Worm (Caenorhabditis elegans): Measurements from ENCODE around the gene F16G10.2.

DNA sequence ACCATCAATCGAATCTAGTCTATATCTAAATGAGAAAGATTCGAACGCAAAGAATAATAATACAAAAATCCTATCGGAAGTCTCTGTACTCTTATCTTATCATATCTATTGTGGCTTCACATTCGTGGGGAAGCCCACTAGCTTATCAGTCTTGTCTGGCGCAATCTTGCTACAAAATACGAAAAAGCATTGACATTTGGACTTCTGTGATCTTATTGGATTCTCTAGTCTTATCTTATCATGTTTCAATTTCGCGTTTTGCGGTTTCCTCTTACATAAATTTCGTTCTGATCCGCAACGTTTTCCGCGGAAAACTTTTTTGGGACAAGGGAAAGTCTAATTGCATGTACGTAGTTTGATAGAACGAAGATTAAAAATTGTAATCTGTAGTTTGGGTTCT, 24.7 kb downstream of the F16G10.2 start:
- TF ChIP-seq nhr-237 (tag; optimal IDR thresholded peaks at IDR 0.05): no peak
- TF ChIP-seq fkh-8 (tag; optimal IDR thresholded peaks at IDR 0.05): no peak
- TF ChIP-seq mep-1 (tag; optimal IDR thresholded peaks at IDR 0.05): no peak
- TF ChIP-seq egl-13 (tag; optimal IDR thresholded peaks at IDR 0.05): no peak
- TF ChIP-seq lin-15B (tag; optimal IDR thresholded peaks at IDR 0.05): no peak
- TF ChIP-seq ets-5 (GFP tag; IDR thresholded peaks at IDR 0.05): no peak
- TF ChIP-seq unc-62 (GFP tag; optimal IDR thresholded peaks at IDR 0.05): no peak
- TF ChIP-seq egl-27 (tag; optimal IDR thresholded peaks at IDR 0.05): no peak
- TF ChIP-seq nhr-11 (tag; optimal IDR thresholded peaks at IDR 0.05): no peak
- TF ChIP-seq lin-39 (tag; optimal IDR thresholded peaks at IDR 0.05): no peak
- TF ChIP-seq mab-9 (GFP tag; IDR thresholded peaks at IDR 0.05): no peak
- no peak for TF ChIP-seq pqm-1 (tag; optimal IDR thresholded peaks at IDR 0.05)
- TF ChIP-seq unc-86 (tag; optimal IDR thresholded peaks at IDR 0.05): no peak
- TF ChIP-seq sptf-1 (tag; optimal IDR thresholded peaks at IDR 0.05): no peak

All from whole organism, L1 larva.